Fruit fly (Drosophila melanogaster) whole organism, wandering third instar larva: ENCODE results near the gene Dhc36C.

Experiments used
- Abd-B ChIP-seq: fragments of >200 bp; optimal IDR thresholded peaks from 2 replicates; lab custom pipeline; 2017; ENCODE audit warnings: missing biosample characterization, missing genetic modification characterization
- Dif ChIP-seq: fragments of 200-275, 200-300 bp; sonication (Bioruptor generic); optimal IDR thresholded peaks from 2 replicates; lab custom pipeline; 2018; ENCODE audit warnings: missing biosample characterization, missing genetic modification characterization; ENCODE audit not compliant: partially characterized antibody
- Hnf4 ChIP-seq: fragments of 200-800 bp; sonication (Bioruptor generic); optimal IDR thresholded peaks from 2 replicates; lab custom pipeline; 2016; ENCODE audit warnings: missing biosample characterization, mild to moderate bottlenecking, missing genetic modification characterization
- Myc ChIP-seq: fragments of >200 bp; optimal IDR thresholded peaks from 2 replicates; lab custom pipeline; 2017
- OdsH ChIP-seq: fragments of 200-800 bp; sonication (Bioruptor generic); optimal IDR thresholded peaks from 2 replicates; lab custom pipeline; 2016; ENCODE audit warnings: missing biosample characterization, mild to moderate bottlenecking, missing genetic modification characterization
- Vsx2 ChIP-seq: fragments of 200-300, 225-300 bp; sonication (Bioruptor generic); optimal IDR thresholded peaks from 2 replicates; lab custom pipeline; 2018; ENCODE audit warnings: missing biosample characterization, missing genetic modification characterization; ENCODE audit not compliant: partially characterized antibody
- psq ChIP-seq: fragments of 200-800 bp; sonication (Bioruptor generic); optimal IDR thresholded peaks from 3 replicates; lab custom pipeline; 2017; ENCODE audit warnings: missing biosample characterization, mild to moderate bottlenecking, missing genetic modification characterization, moderate library complexity
- sage ChIP-seq: fragments of 200-800 bp; sonication (Bioruptor generic); optimal IDR thresholded peaks from 2 replicates; lab custom pipeline; 2016; ENCODE audit warnings: missing biosample characterization, mild to moderate bottlenecking, missing genetic modification characterization

DNA sequence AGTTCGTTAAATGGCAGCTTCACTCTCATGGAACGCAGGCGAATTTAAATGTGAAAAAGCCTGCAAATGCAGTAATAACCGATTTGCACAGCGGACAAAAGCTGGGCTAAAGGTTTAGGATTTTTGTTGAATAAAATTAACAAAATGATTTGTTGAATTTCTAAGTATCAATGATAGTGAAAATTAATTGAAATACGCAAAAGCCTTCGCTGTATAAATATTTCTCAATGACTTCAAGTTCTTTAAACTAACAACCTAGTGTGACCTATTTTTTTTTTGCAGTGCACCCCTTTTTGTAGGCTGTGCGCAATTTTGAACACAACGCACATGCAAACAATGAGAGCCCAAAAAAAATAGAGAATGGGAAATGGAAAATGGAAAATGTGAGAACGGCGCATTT is 34.3 kb upstream of the Dhc36C start:
- no peak for TF ChIP-seq Dif (GFP tag; lab: Kevin White, UChicago)
- no peak for TF ChIP-seq psq (GFP tag; lab: Kevin White, UChicago)
- no peak for TF ChIP-seq Myc (lab: Kevin White, UChicago)
- TF ChIP-seq sage (GFP tag; lab: Kevin White, UChicago), result no peak
- TF ChIP-seq OdsH (GFP tag; lab: Kevin White, UChicago), result no peak
- TF ChIP-seq Abd-B (GFP tag; lab: Kevin White, UChicago), result no peak
- no peak for TF ChIP-seq Vsx2
- TF ChIP-seq Hnf4 (GFP tag; lab: Kevin White, UChicago), result no peak
